Fruit fly (Drosophila melanogaster): ENCODE measurements around the gene kz.

- TF ChIP-seq CG10348 (GFP tag; IDR thresholded peaks at IDR 0.05) (no peak), Snoo (tag; optimal IDR thresholded peaks at IDR 0.05) (no peak), EcR (GFP tag; optimal IDR thresholded peaks at IDR 0.05) (no peak), CG15710 (tag; optimal IDR thresholded peaks at IDR 0.05) (no peak), CG8301 (tag; optimal IDR thresholded peaks at IDR 0.05) (peak; percentile 57), D1 (tag; optimal IDR thresholded peaks at IDR 0.05) (no peak), Pif1B (GFP tag; optimal IDR thresholded peaks at IDR 0.05) (no peak), CG13204 (GFP tag; optimal IDR thresholded peaks at IDR 0.05) (no peak), CG4496 (GFP tag; IDR thresholded peaks at IDR 0.05) (peak; percentile 56; the same call in 1 of the 3 replicates), CG8159 (tag; optimal IDR thresholded peaks at IDR 0.05) (peak; percentile 13), Pif1A (GFP tag; optimal IDR thresholded peaks at IDR 0.05) (peak; percentile 41), rn (GFP tag; IDR thresholded peaks at IDR 0.05) (no peak), CG14655 (GFP tag; optimal IDR thresholded peaks at IDR 0.05) (peak; percentile 50), gl (tag; optimal IDR thresholded peaks at IDR 0.05) (no peak)
Observed at dm6 chrX:2219899-2220298, 21.9 kb downstream of the kz start.

Measured in whole organism, pupa.